Fruit fly (Drosophila melanogaster) whole organism, embryonic: Measurements from ENCODE around the gene CG32645.

Experiments used
- Bgb ChIP-seq: fragments of 200-800 bp; sonication (Bioruptor generic); IDR thresholded peaks from 2 replicates; pipeline ENCODE4 v1.3.6; 2022; ENCODE audit warnings: missing biosample characterization, missing genetic modification characterization; ENCODE audit not compliant: partially characterized antibody
- Blimp-1 ChIP-seq: fragments of 200-800 bp; sonication (Bioruptor generic); optimal IDR thresholded peaks from 3 replicates; lab custom pipeline; 2018; ENCODE audit warnings: missing biosample characterization, missing genetic modification characterization, mild to moderate bottlenecking, moderate library complexity, missing genetic modification reagents
- CG10321 ChIP-seq: fragments of 200-800 bp; sonication (Bioruptor generic); IDR thresholded peaks from 2 replicates; pipeline ENCODE4 v1.3.6; 2022; ENCODE audit warnings: missing biosample characterization, missing genetic modification characterization
- CG10431 ChIP-seq: fragments of 200-800 bp; sonication (Bioruptor generic); optimal IDR thresholded peaks from 3 replicates; lab custom pipeline; 2018; ENCODE audit warnings: missing biosample characterization, mild to moderate bottlenecking, missing genetic modification characterization
- CG12391 ChIP-seq: fragments of 200-800 bp; sonication (Bioruptor generic); optimal IDR thresholded peaks from 3 replicates; lab custom pipeline; 2018; ENCODE audit warnings: missing biosample characterization, mild to moderate bottlenecking, missing genetic modification characterization, moderate library complexity
- CG13287 ChIP-seq: fragments of 200-800 bp; sonication (Bioruptor generic); IDR thresholded peaks from 2 replicates; pipeline ENCODE4 v1.3.6; 2022; ENCODE audit warnings: missing biosample characterization, missing genetic modification characterization; ENCODE audit not compliant: partially characterized antibody
- CG14667 ChIP-seq: fragments of 200-800 bp; sonication (Bioruptor generic); IDR thresholded peaks from 2 replicates; pipeline ENCODE4 v1.3.6; 2022; ENCODE audit warnings: missing biosample characterization, missing genetic modification characterization
- CG14965 ChIP-seq: fragments of 200-800 bp; sonication (Bioruptor generic); optimal IDR thresholded peaks from 2 replicates; lab custom pipeline; 2016; ENCODE audit warnings: missing biosample characterization, missing genetic modification characterization, borderline replicate concordance
- CG1529 ChIP-seq: fragments of 200-800 bp; sonication (Bioruptor generic); optimal IDR thresholded peaks from 3 replicates; lab custom pipeline; 2018; ENCODE audit warnings: missing biosample characterization, missing genetic modification characterization
- CG1602 ChIP-seq: fragments of 200-800 bp; sonication (Bioruptor generic); optimal IDR thresholded peaks from 3 replicates; lab custom pipeline; 2016; ENCODE audit warnings: missing biosample characterization, missing genetic modification characterization
- CG2116 ChIP-seq: fragments of 200-800 bp; sonication (Bioruptor generic); optimal IDR thresholded peaks from 3 replicates; lab custom pipeline; 2018; ENCODE audit warnings: missing biosample characterization, mild to moderate bottlenecking, missing genetic modification characterization
- CG32772 ChIP-seq: fragments of 200-800 bp; sonication (Bioruptor generic); IDR thresholded peaks from 2 replicates; pipeline ENCODE4 v1.3.6; 2022; ENCODE audit warnings: missing biosample characterization, missing genetic modification characterization
- CG3281 ChIP-seq: fragments of 200-800 bp; sonication (Bioruptor generic); optimal IDR thresholded peaks from 3 replicates; lab custom pipeline; 2017; ENCODE audit warnings: missing biosample characterization, mild to moderate bottlenecking, missing genetic modification characterization
- CG7928 ChIP-seq: fragments of 200-800 bp; sonication (Bioruptor generic); optimal IDR thresholded peaks from 2 replicates; lab custom pipeline; 2017; ENCODE audit warnings: missing biosample characterization, mild to moderate bottlenecking, missing genetic modification characterization
- CG8359 ChIP-seq: fragments of 200-800 bp; sonication (Bioruptor generic); optimal IDR thresholded peaks from 2 replicates; lab custom pipeline; 2017; ENCODE audit warnings: missing biosample characterization, mild to moderate bottlenecking, missing genetic modification characterization, borderline replicate concordance
- D19B ChIP-seq: fragments of 200-800 bp; sonication (Bioruptor generic); optimal IDR thresholded peaks from 2 replicates; lab custom pipeline; 2017; ENCODE audit warnings: missing biosample characterization, mild to moderate bottlenecking, missing genetic modification characterization
- E2f2 ChIP-seq: fragments of 200-800 bp; sonication (Bioruptor generic); IDR thresholded peaks from 2 replicates; pipeline ENCODE4 v1.3.6; 2022; ENCODE audit warnings: missing biosample characterization, missing genetic modification characterization
- HLH4C ChIP-seq: fragments of 200-800 bp; sonication (Bioruptor generic); IDR thresholded peaks from 3 replicates; pipeline ENCODE4 v1.3.6; 2022; ENCODE audit warnings: missing biosample characterization, missing genetic modification characterization; ENCODE audit not compliant: partially characterized antibody
- Hmx ChIP-seq: fragments of 200-800 bp; sonication (Bioruptor generic); optimal IDR thresholded peaks from 2 replicates; lab custom pipeline; 2016; ENCODE audit warnings: missing biosample characterization, missing genetic modification characterization
- Hr78 ChIP-seq, 2 experiments: fragments of 200-800 bp in 1 of 2; fragments of >200 bp in 1 of 2; sonication (Bioruptor generic) in 1 of 2; optimal IDR thresholded peaks; 2 replicates each; lab custom pipeline; 2017 to 2019; ENCODE audit warnings: missing biosample characterization in 2 of 2, missing genetic modification characterization in 2 of 2, mild to moderate bottlenecking in 1 of 2, moderate library complexity in 1 of 2
- MBD-R2 ChIP-seq: fragments of 200-800 bp; sonication (Bioruptor generic); IDR thresholded peaks from 2 replicates; pipeline ENCODE4 v1.3.6; 2022; ENCODE audit warnings: missing biosample characterization, missing genetic modification characterization
- MESR4 ChIP-seq: fragments of 200-800 bp; sonication (Bioruptor generic); optimal IDR thresholded peaks from 2 replicates; lab custom pipeline; 2018; ENCODE audit warnings: missing biosample characterization, mild to moderate bottlenecking, missing genetic modification characterization, moderate library complexity
- Mad ChIP-seq: fragments of 200-800 bp; sonication (Bioruptor generic); optimal IDR thresholded peaks from 2 replicates; lab custom pipeline; 2016; ENCODE audit warnings: missing biosample characterization, missing genetic modification characterization
- Max ChIP-seq: fragments of 200-800 bp; sonication (Bioruptor generic); optimal IDR thresholded peaks from 2 replicates; lab custom pipeline; 2016; ENCODE audit warnings: missing biosample characterization, mild to moderate bottlenecking, missing genetic modification characterization
- Med ChIP-seq: fragments of 200-800 bp; sonication (Bioruptor generic); peaks from one replicate; lab custom pipeline; 2016; ENCODE audit warnings: missing biosample characterization, missing genetic modification characterization, mild to moderate bottlenecking, inconsistent platforms, moderate library complexity
- Meics ChIP-seq: fragments of 200-800 bp; sonication (Bioruptor generic); optimal IDR thresholded peaks from 2 replicates; lab custom pipeline; 2017; ENCODE audit warnings: missing biosample characterization, mild to moderate bottlenecking, missing genetic modification characterization
- Myb ChIP-seq: fragments of 200-800 bp; sonication (Bioruptor generic); optimal IDR thresholded peaks from 2 replicates; lab custom pipeline; 2016; ENCODE audit warnings: missing biosample characterization, missing genetic modification characterization
- NC2β ChIP-seq: fragments of 200-800 bp; sonication (Bioruptor generic); optimal IDR thresholded peaks from 2 replicates; lab custom pipeline; 2016; ENCODE audit warnings: missing biosample characterization, missing genetic modification characterization
- Optix ChIP-seq: fragments of 200-800 bp; sonication (Bioruptor generic); IDR thresholded peaks from 3 replicates; pipeline ENCODE4 v1.3.6; 2022; ENCODE audit warnings: missing biosample characterization, missing genetic modification characterization
- Pdp1 ChIP-seq, 2 experiments: fragments of 200-800 bp; sonication (Bioruptor generic); optimal IDR thresholded peaks; 3 replicates each; lab custom pipeline; 2016; ENCODE audit warnings: missing biosample characterization in 2 of 2, missing genetic modification characterization in 2 of 2, mild to moderate bottlenecking in 1 of 2, moderate library complexity in 1 of 2
- amos ChIP-seq: fragments of 200-800 bp; sonication (Bioruptor generic); IDR thresholded peaks from 2 replicates; pipeline ENCODE4 v1.3.6; 2022; ENCODE audit warnings: missing biosample characterization, missing genetic modification characterization; ENCODE audit not compliant: partially characterized antibody
- cato ChIP-seq: fragments of 200-800 bp; sonication (Bioruptor generic); optimal IDR thresholded peaks from 2 replicates; lab custom pipeline; 2016; ENCODE audit warnings: missing biosample characterization, missing genetic modification characterization, borderline replicate concordance
- crol ChIP-seq: fragments of 200-800 bp; sonication (Bioruptor generic); IDR thresholded peaks from 2 replicates; pipeline ENCODE4 v1.3.6; 2022; ENCODE audit warnings: missing biosample characterization, missing genetic modification characterization
- crp ChIP-seq, 2 experiments: fragments of 200-800 bp; sonication (Bioruptor generic); optimal IDR thresholded peaks; 2 replicates in 1 of 2; 3 replicates in 1 of 2; lab custom pipeline; 2017; ENCODE audit warnings: missing biosample characterization in 2 of 2, missing genetic modification characterization in 2 of 2, mild to moderate bottlenecking in 1 of 2, moderate library complexity in 1 of 2
- dan ChIP-seq: fragments of 200-800 bp; sonication (Bioruptor generic); IDR thresholded peaks from 2 replicates; pipeline ENCODE4 v1.3.6; 2022; ENCODE audit warnings: missing biosample characterization, missing genetic modification characterization
- exex ChIP-seq: fragments of 200-800 bp; sonication (Bioruptor generic); optimal IDR thresholded peaks from 4 replicates; lab custom pipeline; 2018; ENCODE audit warnings: missing biosample characterization, mild to moderate bottlenecking, missing genetic modification characterization, moderate library complexity
- gcm ChIP-seq: fragments of 200-800 bp; sonication (Bioruptor generic); optimal IDR thresholded peaks from 2 replicates; lab custom pipeline; 2019; ENCODE audit warnings: missing biosample characterization, mild to moderate bottlenecking, missing genetic modification characterization, moderate library complexity
- hbn ChIP-seq: fragments of 200-800 bp; sonication (Bioruptor generic); IDR thresholded peaks from 2 replicates; pipeline ENCODE4 v1.3.6; 2022; ENCODE audit warnings: missing biosample characterization, missing genetic modification characterization; ENCODE audit not compliant: partially characterized antibody
- hth ChIP-seq: fragments of >200 bp; optimal IDR thresholded peaks from 2 replicates; lab custom pipeline; 2017; ENCODE audit warnings: inconsistent platforms
- luna ChIP-seq: fragments of 200-800 bp; sonication (Bioruptor generic); optimal IDR thresholded peaks from 2 replicates; lab custom pipeline; 2016; ENCODE audit warnings: missing biosample characterization, missing genetic modification characterization
- mld ChIP-seq: fragments of 200-800 bp; sonication (Bioruptor generic); IDR thresholded peaks from 3 replicates; pipeline ENCODE4 v1.3.6; 2022; ENCODE audit warnings: missing biosample characterization, missing genetic modification characterization; ENCODE audit not compliant: partially characterized antibody
- pho ChIP-seq: fragments of 200-800 bp; sonication (Bioruptor generic); optimal IDR thresholded peaks from 2 replicates; lab custom pipeline; 2016; ENCODE audit warnings: missing biosample characterization, missing genetic modification characterization
- pum ChIP-seq: fragments of 200-800 bp; sonication (Bioruptor generic); optimal IDR thresholded peaks from 2 replicates; lab custom pipeline; 2016; ENCODE audit warnings: missing biosample characterization, missing genetic modification characterization
- pzg ChIP-seq: fragments of 200-800 bp; sonication (Bioruptor generic); optimal IDR thresholded peaks from 3 replicates; lab custom pipeline; 2018; ENCODE audit warnings: missing biosample characterization, mild to moderate bottlenecking, missing genetic modification characterization, moderate library complexity
- sens ChIP-seq: fragments of 200-800 bp; sonication (Bioruptor generic); peaks from one replicate; lab custom pipeline; 2016; ENCODE audit warnings: missing biosample characterization, missing genetic modification characterization
- slp2 ChIP-seq: fragments of 200-800 bp; sonication (Bioruptor generic); optimal IDR thresholded peaks from 2 replicates; lab custom pipeline; 2016; ENCODE audit warnings: missing biosample characterization, missing genetic modification characterization
- usp ChIP-seq: fragments of >200 bp; optimal IDR thresholded peaks from 2 replicates; lab custom pipeline; 2017; ENCODE audit warnings: missing biosample characterization, missing genetic modification characterization
- zen ChIP-seq: fragments of 200-800 bp; sonication (Bioruptor generic); optimal IDR thresholded peaks from 3 replicates; lab custom pipeline; 2018; ENCODE audit warnings: missing biosample characterization, mild to moderate bottlenecking, missing genetic modification characterization, moderate library complexity
- zfh1 ChIP-seq: fragments of 200-800 bp; sonication (Bioruptor generic); IDR thresholded peaks from 3 replicates; pipeline ENCODE4 v1.3.6; 2022; ENCODE audit warnings: missing biosample characterization, missing genetic modification characterization

The CG32645 gene

DNA sequence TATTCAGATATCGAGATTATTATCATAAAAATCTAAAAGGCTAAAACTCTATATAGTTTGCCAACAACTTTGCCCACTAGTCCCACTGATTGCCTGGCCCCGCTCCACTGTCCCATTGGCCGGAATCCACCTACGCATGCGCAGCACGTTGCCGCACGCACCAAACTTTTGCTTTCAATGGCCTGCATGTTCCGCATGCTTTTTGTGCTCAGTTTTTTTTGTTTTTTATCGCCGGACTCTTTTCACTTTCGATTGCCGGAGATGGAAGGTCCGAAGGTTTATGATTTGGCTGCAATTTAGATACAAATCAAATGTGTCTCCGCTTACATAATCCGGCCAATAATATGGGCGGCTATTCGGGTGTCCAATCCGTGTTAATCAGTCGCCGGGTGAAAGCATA lies 53.2 kb downstream of the CG32645 start:
- TF ChIP-seq pho (GFP tag; lab: Kevin White, UChicago) (no peak), CG7928 (GFP tag; lab: Kevin White, UChicago) (no peak), crol (GFP tag; lab: Robert Waterston, UW) (no peak), slp2 (GFP tag; lab: Kevin White, UChicago) (no peak), D19B (GFP tag; lab: Kevin White, UChicago) (no peak), CG8359 (GFP tag; lab: Kevin White, UChicago) (no peak), hth (lab: Kevin White, UChicago) (no peak), Hmx (GFP tag; lab: Kevin White, UChicago) (no peak), Blimp-1 (GFP tag; lab: Kevin White, UChicago) (peak; percentile 92), Pdp1 (GFP tag; optimal IDR thresholded peaks at IDR 0.05; lab: Kevin White, UChicago) (peak in 1 of 2 experiments; percentile 17), zfh1 (GFP tag; lab: Robert Waterston, UW) (0 out of 3 replicates have a peak, but pooled peaks have one; percentile 30), zen (tag; lab: Kevin White, UChicago) (no peak), sens (peak; percentile 42)

DNA sequence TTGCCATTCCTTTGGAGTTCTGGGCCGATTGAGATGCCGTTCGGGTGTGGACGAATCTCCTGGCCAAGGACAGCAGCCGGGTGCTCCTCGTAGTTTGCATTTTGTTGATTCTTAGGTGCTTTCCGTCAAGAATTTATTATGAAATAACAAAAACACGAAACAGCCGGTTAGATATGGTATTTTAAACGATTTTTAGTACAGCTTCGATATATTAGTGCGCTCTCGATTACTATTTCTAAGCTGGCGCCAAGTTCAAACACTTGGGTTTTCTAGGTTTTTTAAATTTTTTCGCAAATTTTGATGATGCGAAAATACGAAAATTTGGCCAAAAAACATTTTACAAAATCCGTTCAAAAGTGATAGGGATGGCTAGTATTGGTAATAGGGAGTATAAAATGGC lies 55.2 kb downstream of the CG32645 start, which contains the start of gene Coq5:
Gene Coq5 (minus strand): TSS at position 303 of the 400 bp plus-strand sequence.
- TF ChIP-seq CG3281 (GFP tag; lab: Kevin White, UChicago) (no peak), cato (GFP tag; lab: Kevin White, UChicago) (no peak), CG10321 (no peak), CG32772 (no peak), CG13287 (peak; percentile 71), Hr78 (GFP tag; optimal IDR thresholded peaks at IDR 0.05; lab: Kevin White, UChicago) (no peak), usp (GFP tag; lab: Kevin White, UChicago) (no peak), CG14965 (no peak), MBD-R2 (peak; percentile 49; the same call in 1 of the 2 replicates), Meics (GFP tag; lab: Kevin White, UChicago) (no peak), Bgb (peak; percentile 40), pzg (GFP tag; lab: Kevin White, UChicago) (peak; percentile 17), NC2β (GFP tag; lab: Kevin White, UChicago) (no peak), HLH4C (peak; percentile 54; the same call in 2 of the 3 replicates), CG1602 (GFP tag; lab: Kevin White, UChicago) (no peak), hbn (GFP tag; lab: Robert Waterston, UW) (0 out of 2 replicates have a peak, but pooled peaks have one; percentile 36), CG2116 (peak; percentile 43), dan (GFP tag; lab: Robert Waterston, UW) (no peak), crp (GFP tag; optimal IDR thresholded peaks at IDR 0.05; lab: Kevin White, UChicago) (peak in 1 of 2 experiments; percentile 22), Max (GFP tag; lab: Kevin White, UChicago) (no peak), Med (GFP tag; lab: Kevin White, UChicago) (peak; percentile 43), gcm (GFP tag; lab: Kevin White, UChicago) (no peak), CG12391 (tag; lab: Kevin White, UChicago) (no peak), mld (no peak), exex (tag; lab: Kevin White, UChicago) (no peak), amos (GFP tag; lab: Robert Waterston, UW) (peak; percentile 47; the same call in 1 of the 2 replicates), MESR4 (GFP tag; lab: Kevin White, UChicago) (peak; percentile 6), CG1529 (GFP tag; lab: Kevin White, UChicago) (no peak), Myb (GFP tag; lab: Kevin White, UChicago) (no peak), pum (GFP tag; lab: Kevin White, UChicago) (no peak), E2f2 (peak; percentile 84), Mad (no peak), CG14667 (no peak), CG10431 (no peak), Optix (GFP tag; lab: Robert Waterston, UW) (no peak), luna (GFP tag; lab: Kevin White, UChicago) (no peak)
